Worm (Caenorhabditis elegans) whole organism, late embryonic: ENCODE measurements around the gene F49E8.7.
A peak's percentile ranks its signal among the peaks of the same experiment; 100 is the strongest.

Source experiments
- C38D4.7 ChIP-seq: fragments of 200-800 bp; sonication (Bioruptor generic); optimal IDR thresholded peaks from 2 replicates; lab custom pipeline; 2018; ENCODE audit warnings: mild to moderate bottlenecking, missing genetic modification characterization, moderate library complexity, missing compliant biosample characterization
- F13H6.1 ChIP-seq: sonication (generic microtip); optimal IDR thresholded peaks from 2 replicates; lab custom pipeline; 2016; ENCODE audit warnings: missing genetic modification characterization, missing compliant biosample characterization
- ahr-1 ChIP-seq: sonication (generic microtip); optimal IDR thresholded peaks from 2 replicates; lab custom pipeline; 2016; ENCODE audit warnings: missing genetic modification characterization, missing compliant biosample characterization
- ama-1 ChIP-seq: fragments of 150-350 bp; optimal IDR thresholded peaks from 2 replicates; lab custom pipeline; 2014
- ceh-14 ChIP-seq: sonication (generic microtip); optimal IDR thresholded peaks from 2 replicates; lab custom pipeline; 2016; ENCODE audit warnings: missing genotype, missing genetic modification characterization, missing compliant biosample characterization
- ceh-18 ChIP-seq: sonication (generic microtip); optimal IDR thresholded peaks from 2 replicates; lab custom pipeline; 2016; ENCODE audit warnings: missing genetic modification characterization, missing compliant biosample characterization
- ceh-2 ChIP-seq: sonication (generic microtip); optimal IDR thresholded peaks from 2 replicates; lab custom pipeline; 2016; ENCODE audit warnings: missing genotype, missing genetic modification characterization, missing compliant biosample characterization
- ceh-31 ChIP-seq: sonication (generic microtip); optimal IDR thresholded peaks from 2 replicates; lab custom pipeline; 2016; ENCODE audit warnings: missing genetic modification characterization, missing compliant biosample characterization
- ceh-34 ChIP-seq: sonication (generic microtip); optimal IDR thresholded peaks from 2 replicates; lab custom pipeline; 2016; ENCODE audit warnings: mild to moderate bottlenecking, missing genetic modification characterization, missing compliant biosample characterization
- ceh-45 ChIP-seq: fragments of 200-800 bp; sonication (Bioruptor generic); IDR thresholded peaks from 2 replicates; pipeline ENCODE4 v1.3.6; 2022; ENCODE audit warnings: missing genetic modification reagents, missing genetic modification characterization, missing compliant biosample characterization
- ceh-6 ChIP-seq: fragments of 200-800 bp; sonication (Bioruptor generic); optimal IDR thresholded peaks from 2 replicates; lab custom pipeline; 2018; ENCODE audit warnings: mild to moderate bottlenecking, missing genetic modification characterization, missing compliant biosample characterization
- dmd-4 ChIP-seq: sonication (generic microtip); optimal IDR thresholded peaks from 2 replicates; lab custom pipeline; 2016; ENCODE audit warnings: borderline replicate concordance, missing genetic modification characterization, missing compliant biosample characterization
- dve-1 ChIP-seq: sonication (generic microtip); optimal IDR thresholded peaks from 2 replicates; lab custom pipeline; 2017; ENCODE audit warnings: antibody characterized with exemption, mild to moderate bottlenecking, missing genetic modification characterization, missing compliant biosample characterization
- elt-2 ChIP-seq: sonication (generic microtip); optimal IDR thresholded peaks from 2 replicates; lab custom pipeline; 2016; ENCODE audit warnings: missing genetic modification reagents, missing genetic modification characterization, missing compliant biosample characterization
- fkh-10 ChIP-seq: fragments of 150-350 bp; optimal IDR thresholded peaks from 2 replicates; lab custom pipeline; 2014; ENCODE audit warnings: missing biosample characterization, missing genetic modification reagents, missing genetic modification characterization
- fkh-6 ChIP-seq: sonication (generic microtip); optimal IDR thresholded peaks from 2 replicates; lab custom pipeline; 2016; ENCODE audit warnings: missing genetic modification characterization, missing compliant biosample characterization
- hlh-30 ChIP-seq: sonication (generic microtip); optimal IDR thresholded peaks from 2 replicates; lab custom pipeline; 2017; ENCODE audit warnings: antibody characterized with exemption, missing genetic modification characterization, missing compliant biosample characterization; ENCODE audit not compliant: insufficient read depth
- hlh-6 ChIP-seq: sonication (generic microtip); optimal IDR thresholded peaks from 2 replicates; lab custom pipeline; 2016; ENCODE audit warnings: missing genotype, missing genetic modification characterization, missing compliant biosample characterization
- lin-11 ChIP-seq: fragments of 200-800 bp; sonication (Bioruptor generic); optimal IDR thresholded peaks from 2 replicates; lab custom pipeline; 2018; ENCODE audit warnings: mild to moderate bottlenecking, missing genetic modification characterization, missing compliant biosample characterization
- madf-2 ChIP-seq: sonication (generic microtip); optimal IDR thresholded peaks from 2 replicates; lab custom pipeline; 2017; ENCODE audit warnings: missing genetic modification characterization, missing compliant biosample characterization
- mec-3 ChIP-seq: sonication (generic microtip); optimal IDR thresholded peaks from 2 replicates; lab custom pipeline; 2016; ENCODE audit warnings: borderline replicate concordance, missing genetic modification characterization, missing compliant biosample characterization
- nfya-1 ChIP-seq: sonication (generic microtip); optimal IDR thresholded peaks from 2 replicates; lab custom pipeline; 2017; ENCODE audit warnings: missing genetic modification characterization, mild to moderate bottlenecking, missing compliant biosample characterization, antibody characterized with exemption, moderate library complexity
- nhr-11 ChIP-seq: fragments of 150-350 bp; optimal IDR thresholded peaks from 2 replicates; lab custom pipeline; 2014; ENCODE audit warnings: missing biosample characterization, missing genetic modification characterization
- odd-2 ChIP-seq: sonication (generic microtip); optimal IDR thresholded peaks from 2 replicates; lab custom pipeline; 2017; ENCODE audit warnings: antibody characterized with exemption, mild to moderate bottlenecking, missing genetic modification characterization, missing compliant biosample characterization
- pag-3 ChIP-seq: sonication (generic microtip); optimal IDR thresholded peaks from 2 replicates; lab custom pipeline; 2016; ENCODE audit warnings: missing compliant biosample characterization, missing genetic modification characterization, borderline replicate concordance
- pat-9 ChIP-seq: fragments of 200-800 bp; sonication (Bioruptor generic); optimal IDR thresholded peaks from 2 replicates; lab custom pipeline; 2018; ENCODE audit warnings: mild to moderate bottlenecking, missing genetic modification characterization, moderate library complexity, missing compliant biosample characterization
- pha-2 ChIP-seq: sonication (generic microtip); optimal IDR thresholded peaks from 2 replicates; lab custom pipeline; 2017; ENCODE audit warnings: mild to moderate bottlenecking, missing genetic modification characterization, missing compliant biosample characterization
- pros-1 ChIP-seq: fragments of 150-350 bp; optimal IDR thresholded peaks from 2 replicates; lab custom pipeline; 2014; ENCODE audit warnings: missing biosample characterization, missing genetic modification reagents, missing genetic modification characterization
- rnt-1 ChIP-seq: sonication (generic microtip); optimal IDR thresholded peaks from 2 replicates; lab custom pipeline; 2016; ENCODE audit warnings: missing genetic modification characterization, missing compliant biosample characterization
- sox-2 ChIP-seq: fragments of 200-800 bp; sonication (Bioruptor generic); IDR thresholded peaks from 2 replicates; pipeline ENCODE4 v1.3.6; 2022; ENCODE audit warnings: missing genetic modification reagents, missing genetic modification characterization, missing compliant biosample characterization
- sox-4 ChIP-seq: sonication (generic microtip); optimal IDR thresholded peaks from 2 replicates; lab custom pipeline; 2017; ENCODE audit warnings: mild to moderate bottlenecking, missing genetic modification characterization, inconsistent platforms, missing compliant biosample characterization
- syd-9 ChIP-seq: sonication (generic microtip); optimal IDR thresholded peaks from 2 replicates; lab custom pipeline; 2016; ENCODE audit warnings: mild to moderate bottlenecking, missing genetic modification characterization, moderate library complexity, missing compliant biosample characterization
- tbx-2 ChIP-seq: sonication (generic microtip); optimal IDR thresholded peaks from 2 replicates; lab custom pipeline; 2016; ENCODE audit warnings: missing genetic modification characterization, missing compliant biosample characterization
- unc-42 ChIP-seq: sonication (generic microtip); optimal IDR thresholded peaks from 2 replicates; lab custom pipeline; 2016; ENCODE audit warnings: missing genotype, missing genetic modification characterization, missing compliant biosample characterization
- unc-86 ChIP-seq: sonication (generic microtip); optimal IDR thresholded peaks from 2 replicates; lab custom pipeline; 2016; ENCODE audit warnings: missing genetic modification characterization, missing compliant biosample characterization
- zip-5 ChIP-seq: sonication (generic microtip); optimal IDR thresholded peaks from 2 replicates; lab custom pipeline; 2016; ENCODE audit warnings: missing genetic modification characterization, missing compliant biosample characterization
- ztf-16 ChIP-seq: sonication (generic microtip); optimal IDR thresholded peaks from 2 replicates; lab custom pipeline; 2017; ENCODE audit warnings: missing genetic modification characterization, missing compliant biosample characterization

Gene F49E8.7

DNA sequence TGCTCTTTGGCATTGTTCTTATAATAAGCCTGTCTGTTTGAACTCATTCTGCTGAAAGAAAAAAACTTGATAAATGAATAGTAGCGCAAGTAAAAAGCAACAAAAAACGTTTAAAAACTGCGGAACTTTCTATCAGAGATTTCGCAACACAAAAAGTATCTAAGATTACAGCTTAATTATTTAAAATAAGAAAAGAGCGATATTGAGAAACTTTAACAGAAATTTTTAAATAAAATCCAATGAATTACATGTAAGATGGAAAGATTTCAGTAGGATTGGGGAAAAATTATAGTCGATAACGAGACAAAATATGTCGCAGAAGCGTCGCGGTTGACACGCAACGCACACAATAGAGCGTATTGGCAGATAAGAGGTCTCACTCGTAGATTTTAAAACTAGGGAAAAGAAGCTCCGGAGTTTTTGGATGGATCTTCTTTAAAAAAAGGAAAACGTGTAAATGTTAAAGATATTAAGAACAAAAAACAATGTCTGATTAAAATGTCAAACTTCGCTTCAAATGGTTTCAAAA is 5.5 kb upstream of the F49E8.7 start, which contains the start of gene ima-3:
ima-3 (minus strand) TSS at position 51 of the 529 bp plus-strand sequence.
- TF ChIP-seq nfya-1 (tag; lab: Kevin White, UChicago) (peak; percentile 2), unc-42 (tag; lab: Kevin White, UChicago) (peak; percentile 20), zip-5 (tag; lab: Kevin White, UChicago) (peak; percentile 7), elt-2 (tag; lab: Kevin White, UChicago) (peak; percentile 45), fkh-6 (tag; lab: Kevin White, UChicago) (no peak), ceh-31 (peak; percentile 47), tbx-2 (peak; percentile 35), F13H6.1 (tag; lab: Kevin White, UChicago) (no peak), ahr-1 (tag; lab: Kevin White, UChicago) (no peak)

DNA sequence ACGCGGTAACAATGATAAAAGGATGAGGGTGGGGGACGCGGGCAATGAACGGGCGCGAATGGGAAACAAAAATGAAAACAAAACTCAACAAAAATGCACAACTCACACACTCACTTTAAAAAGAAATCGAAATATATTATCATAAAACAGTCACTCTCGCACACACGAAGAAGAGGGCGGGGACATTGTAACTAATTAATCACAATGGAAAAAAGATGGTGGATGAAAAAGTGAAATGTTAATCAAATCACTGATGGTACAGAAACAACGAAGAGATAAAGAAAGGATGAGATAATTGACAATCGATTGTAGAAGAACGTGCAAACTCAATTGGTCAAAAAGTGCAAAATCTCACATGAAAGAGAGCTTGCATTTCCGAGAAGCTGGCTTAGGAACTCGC is 3.1 kb upstream of the F49E8.7 start:
- no peak for TF ChIP-seq sox-2
- no peak for TF ChIP-seq ceh-18 (tag; lab: Kevin White, UChicago)
- TF ChIP-seq rnt-1, result no peak
- no peak for TF ChIP-seq pha-2 (tag; lab: Kevin White, UChicago)
- TF ChIP-seq sox-4 (tag; lab: Kevin White, UChicago), result no peak
- no peak for TF ChIP-seq mec-3 (tag; lab: Kevin White, UChicago)
- TF ChIP-seq hlh-30 (tag; lab: Kevin White, UChicago), result no peak
- TF ChIP-seq, all 69 proteins: peak for 0

- TF ChIP-seq ceh-45 (GFP tag; lab: Robert Waterston, UW) (no peak), pros-1 (tag; lab: Kevin White, UChicago) (no peak), ztf-16 (tag; lab: Kevin White, UChicago) (no peak), rnt-1 (no peak), odd-2 (no peak), ceh-6 (GFP tag; lab: Kevin White, UChicago) (no peak), pag-3 (no peak), syd-9 (no peak), pat-9 (tag; lab: Kevin White, UChicago) (no peak), ceh-14 (no peak), fkh-10 (GFP tag; lab: Kevin White, UChicago) (no peak)
These were observed 2.5 kb upstream of the F49E8.7 start for ce11 chrIV:7558653-7559052.

- no peak for TF ChIP-seq ceh-34 (tag; lab: Kevin White, UChicago)
- no peak for TF ChIP-seq dve-1 (tag; lab: Kevin White, UChicago)
- TF ChIP-seq madf-2, result no peak
- TF ChIP-seq sox-2, result no peak
- TF ChIP-seq ahr-1 (tag; lab: Kevin White, UChicago), result no peak
- no peak for TF ChIP-seq zip-5 (tag; lab: Kevin White, UChicago)
- no peak for TF ChIP-seq ama-1 (lab: Kevin White, UChicago)
- no peak for TF ChIP-seq C38D4.7 (GFP tag; lab: Kevin White, UChicago)
- TF ChIP-seq nhr-11 (tag; lab: Kevin White, UChicago), result no peak
- TF ChIP-seq dmd-4 (tag; lab: Kevin White, UChicago), result no peak
- TF ChIP-seq unc-86 (tag; lab: Kevin White, UChicago), result no peak
- TF ChIP-seq lin-11 (tag; lab: Kevin White, UChicago), result no peak
- no peak for TF ChIP-seq ceh-2 (tag; lab: Kevin White, UChicago)
- no peak for TF ChIP-seq pha-2 (tag; lab: Kevin White, UChicago)
- TF ChIP-seq hlh-6 (tag; lab: Kevin White, UChicago), result no peak
- TF ChIP-seq fkh-10 (GFP tag; lab: Kevin White, UChicago), result no peak
These were observed 1.8 kb downstream of the F49E8.7 start, which contains the start of gene F49E8.6 for ce11 chrIV:7554351-7554750. Gene F49E8.6 (minus strand): TSS chrIV:7554667.
